Worm (Caenorhabditis elegans) whole organism, young adult: ENCODE measurements around the gene W04G3.13.

ENCODE experiments used
- F22D6.2 ChIP-seq: sonication (generic microtip); optimal IDR thresholded peaks from 2 replicates; lab custom pipeline; 2016; ENCODE audit warnings: mild to moderate bottlenecking, missing genetic modification characterization, missing compliant biosample characterization
- F23B12.7 ChIP-seq: sonication (generic microtip); optimal IDR thresholded peaks from 2 replicates; lab custom pipeline; 2017; ENCODE audit warnings: missing genetic modification characterization, mild to moderate bottlenecking, missing compliant biosample characterization, antibody characterized with exemption, moderate library complexity; ENCODE audit not compliant: insufficient read depth
- ama-1 ChIP-seq, 3 experiments: fragments of 150-350 bp in 1 of 3; sonication (generic microtip) in 2 of 3; optimal IDR thresholded peaks; 2 replicates each; lab custom pipeline; 2014 to 2018; ENCODE audit warnings: missing biosample characterization in 2 of 3, missing genetic modification characterization in 2 of 3, missing genetic modification reagents in 2 of 3
- athp-1 ChIP-seq: sonication (generic microtip); optimal IDR thresholded peaks from 2 replicates; lab custom pipeline; 2017; ENCODE audit warnings: mild to moderate bottlenecking, missing genetic modification characterization, missing compliant biosample characterization
- hlh-12 ChIP-seq: sonication (generic microtip); optimal IDR thresholded peaks from 2 replicates; lab custom pipeline; 2016; ENCODE audit warnings: missing genetic modification characterization, missing compliant biosample characterization
- hrde-1 ChIP-seq: sonication (generic microtip); optimal IDR thresholded peaks from 2 replicates; lab custom pipeline; 2016; ENCODE audit warnings: missing genetic modification characterization, mild to moderate bottlenecking, missing compliant biosample characterization, moderate library complexity, missing genotype, missing genetic modification reagents, borderline replicate concordance
- repo-1 ChIP-seq: sonication (generic microtip); optimal IDR thresholded peaks from 2 replicates; lab custom pipeline; 2017; ENCODE audit warnings: mild to moderate bottlenecking, missing genetic modification characterization, missing compliant biosample characterization

- TF ChIP-seq repo-1 (tag; lab: Kevin White, UChicago) (no peak), F22D6.2 (no peak), ama-1 (optimal IDR thresholded peaks at IDR 0.05; lab: Kevin White, UChicago) (no peak), ama-1 (GFP tag; optimal IDR thresholded peaks at IDR 0.05; lab: Kevin White, UChicago) (no peak), athp-1 (tag; lab: Kevin White, UChicago) (no peak), hrde-1 (no peak), F23B12.7 (tag; lab: Kevin White, UChicago) (no peak), hlh-12 (tag; lab: Kevin White, UChicago) (no peak)
Measured at ce11 chrX:11122412-11122811, 42.8 kb upstream of the W04G3.13 start.
